Worm (Caenorhabditis elegans) whole organism, L1 larva: ENCODE results near the gene C33C12.7.

Source experiments
- aha-1 ChIP-seq: fragments of 150-350 bp; optimal IDR thresholded peaks from 2 replicates; lab custom pipeline; 2014; ENCODE audit warnings: missing biosample characterization, missing genetic modification characterization
- jun-1 ChIP-seq: fragments of 150-350 bp; optimal IDR thresholded peaks from 2 replicates; lab custom pipeline; 2014; ENCODE audit warnings: missing biosample characterization, missing genetic modification reagents, missing genetic modification characterization
- nhr-28 ChIP-seq: fragments of 150-350 bp; optimal IDR thresholded peaks from 2 replicates; lab custom pipeline; 2014; ENCODE audit warnings: missing biosample characterization, missing genetic modification characterization
- snpc-4 ChIP-seq: fragments of 150-350 bp; optimal IDR thresholded peaks from 2 replicates; lab custom pipeline; 2014; ENCODE audit warnings: missing biosample characterization, missing genetic modification characterization

DNA sequence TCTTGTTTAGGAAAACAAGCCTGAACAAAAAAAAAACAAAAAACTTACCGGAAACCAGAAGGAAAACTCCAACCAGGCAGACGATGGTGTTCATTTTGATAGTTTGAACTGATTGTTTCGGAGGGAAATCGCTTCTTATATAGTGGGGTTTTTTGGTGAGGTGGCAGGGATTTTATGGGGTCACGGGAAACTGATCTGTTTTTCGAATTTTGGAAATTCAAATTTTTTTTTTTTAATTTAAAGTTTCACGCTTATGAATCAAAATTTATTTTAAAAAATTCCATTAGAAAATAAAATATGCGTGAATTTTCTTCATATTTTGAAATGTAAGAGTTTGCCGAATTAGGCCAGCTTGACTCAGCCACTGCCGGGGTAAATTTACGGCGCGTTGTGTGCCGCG lies at the start of gene C33C12.7:
- TF ChIP-seq aha-1 (tag; lab: Kevin White, UChicago) (no peak), nhr-28 (tag; lab: Kevin White, UChicago) (no peak), snpc-4 (tag; lab: Kevin White, UChicago) (no peak), jun-1 (tag; lab: Kevin White, UChicago) (no peak)
